Fruit fly (Drosophila melanogaster) whole organism, prepupa: ENCODE measurements around the gene CG7304.
A peak's percentile ranks its signal among the peaks of the same experiment; 100 is the strongest.

Experiments used
- CG10631 ChIP-seq: fragments of 200-800 bp; sonication (Bioruptor generic); optimal IDR thresholded peaks from 2 replicates; lab custom pipeline; 2016; ENCODE audit warnings: missing biosample characterization, missing genetic modification characterization
- CG10669 ChIP-seq: fragments of 200-800 bp; sonication (Bioruptor generic); optimal IDR thresholded peaks from 3 replicates; lab custom pipeline; 2018; ENCODE audit warnings: missing biosample characterization, mild to moderate bottlenecking, missing genetic modification characterization, moderate library complexity
- CG11294 ChIP-seq: fragments of 200-800 bp; sonication (Bioruptor generic); IDR thresholded peaks from 2 replicates; pipeline ENCODE4 v1.3.6; 2022; ENCODE audit warnings: missing biosample characterization, missing genetic modification characterization
- CG15336 ChIP-seq: fragments of 200-800 bp; sonication (Bioruptor generic); IDR thresholded peaks from 2 replicates; pipeline ENCODE4 v1.3.6; 2022; ENCODE audit warnings: missing biosample characterization, missing genetic modification characterization
- CG1621 ChIP-seq: fragments of 200-800 bp; sonication (Bioruptor generic); optimal IDR thresholded peaks from 3 replicates; lab custom pipeline; 2018; ENCODE audit warnings: missing biosample characterization, mild to moderate bottlenecking, missing genetic modification characterization
- CG3032 ChIP-seq: fragments of 200-800 bp; optimal IDR thresholded peaks from 2 replicates; lab custom pipeline; 2019; ENCODE audit warnings: missing biosample characterization, mild to moderate bottlenecking, missing genetic modification characterization, moderate library complexity
- CG31627 ChIP-seq: fragments of 200-800 bp; sonication (Bioruptor generic); optimal IDR thresholded peaks from 3 replicates; lab custom pipeline; 2016; ENCODE audit warnings: missing biosample characterization, missing genetic modification characterization
- CG4318 ChIP-seq: fragments of 200-800 bp; sonication (Bioruptor generic); optimal IDR thresholded peaks from 3 replicates; lab custom pipeline; 2017; ENCODE audit warnings: missing biosample characterization, mild to moderate bottlenecking, missing genetic modification characterization
- CG6163 ChIP-seq: fragments of 200-800 bp; sonication (Bioruptor generic); IDR thresholded peaks from 3 replicates; pipeline ENCODE4 v1.3.6; 2022; ENCODE audit warnings: missing biosample characterization, missing genetic modification characterization
- CG6276 ChIP-seq: fragments of 200-800 bp; sonication (Bioruptor generic); optimal IDR thresholded peaks from 2 replicates; lab custom pipeline; 2017; ENCODE audit warnings: missing biosample characterization, mild to moderate bottlenecking, missing genetic modification characterization
- CG6854 ChIP-seq: fragments of 200-800 bp; sonication (Bioruptor generic); optimal IDR thresholded peaks from 2 replicates; lab custom pipeline; 2017; ENCODE audit warnings: missing biosample characterization, mild to moderate bottlenecking, missing genetic modification characterization
- CG8119 ChIP-seq: fragments of 200-800 bp; sonication (Bioruptor generic); IDR thresholded peaks from 3 replicates; pipeline ENCODE4 v1.3.6; 2022; ENCODE audit warnings: missing biosample characterization, missing genetic modification characterization
- CG8319 ChIP-seq: fragments of 200-800 bp; sonication (Bioruptor generic); optimal IDR thresholded peaks from 3 replicates; lab custom pipeline; 2016; ENCODE audit warnings: missing biosample characterization, missing genetic modification characterization
- CG8632 ChIP-seq: fragments of 200-800 bp; sonication (Bioruptor generic); optimal IDR thresholded peaks from 3 replicates; lab custom pipeline; 2016; ENCODE audit warnings: missing biosample characterization, missing genetic modification characterization
- CG9139 ChIP-seq: fragments of 200-800 bp; sonication (Bioruptor generic); optimal IDR thresholded peaks from 3 replicates; lab custom pipeline; 2017; ENCODE audit warnings: missing biosample characterization, mild to moderate bottlenecking, missing genetic modification characterization
- Eip78C ChIP-seq: fragments of 200-800 bp; sonication (Bioruptor generic); peaks from one replicate; lab custom pipeline; 2016; ENCODE audit warnings: missing biosample characterization, missing genetic modification characterization
- Ets21C ChIP-seq: fragments of 200-800 bp; sonication (Bioruptor generic); optimal IDR thresholded peaks from 3 replicates; lab custom pipeline; 2016; ENCODE audit warnings: missing biosample characterization, missing genetic modification characterization
- Ets96B ChIP-seq: fragments of 200-800 bp; optimal IDR thresholded peaks from 2 replicates; lab custom pipeline; 2019; ENCODE audit warnings: missing biosample characterization, mild to moderate bottlenecking, missing genetic modification characterization, moderate library complexity
- Hr38 ChIP-seq: sonication (Bioruptor generic); optimal IDR thresholded peaks from 2 replicates; lab custom pipeline; 2016; ENCODE audit warnings: missing biosample characterization, missing genetic modification characterization
- Hr39 ChIP-seq: fragments of 200-800 bp; sonication (Bioruptor generic); optimal IDR thresholded peaks from 2 replicates; lab custom pipeline; 2016; ENCODE audit warnings: missing biosample characterization, missing genetic modification characterization
- Smox ChIP-seq: fragments of 200-800 bp; sonication (Bioruptor generic); optimal IDR thresholded peaks from 3 replicates; lab custom pipeline; 2016; ENCODE audit warnings: missing biosample characterization, missing genetic modification characterization
- Sox102F ChIP-seq: fragments of 200-800 bp; sonication (Bioruptor generic); optimal IDR thresholded peaks from 2 replicates; lab custom pipeline; 2016; ENCODE audit warnings: missing biosample characterization, mild to moderate bottlenecking, missing genetic modification characterization
- Sox15 ChIP-seq: fragments of 200-800 bp; sonication (Bioruptor generic); optimal IDR thresholded peaks from 3 replicates; lab custom pipeline; 2016; ENCODE audit warnings: missing biosample characterization, missing genetic modification characterization
- acj6 ChIP-seq: fragments of 200-800 bp; sonication (Bioruptor generic); optimal IDR thresholded peaks from 3 replicates; lab custom pipeline; 2016; ENCODE audit warnings: missing biosample characterization, missing genetic modification characterization
- dsx ChIP-seq: fragments of 200-800 bp; optimal IDR thresholded peaks from 3 replicates; lab custom pipeline; 2019; ENCODE audit warnings: missing biosample characterization, mild to moderate bottlenecking, missing genetic modification characterization, moderate library complexity; ENCODE audit not compliant: poor library complexity, severe bottlenecking
- eg ChIP-seq: fragments of 200-800 bp; sonication (Bioruptor generic); IDR thresholded peaks from 3 replicates; pipeline ENCODE4 v1.3.6; 2022; ENCODE audit warnings: missing biosample characterization, missing genetic modification characterization
- fd59A ChIP-seq: fragments of 200-800 bp; sonication (Bioruptor generic); optimal IDR thresholded peaks from 2 replicates; lab custom pipeline; 2017; ENCODE audit warnings: missing biosample characterization, mild to moderate bottlenecking, missing genetic modification characterization, missing genetic modification reagents
- fkh ChIP-seq: fragments of 200-800 bp; sonication (Bioruptor generic); optimal IDR thresholded peaks from 3 replicates; lab custom pipeline; 2017; ENCODE audit warnings: missing biosample characterization, mild to moderate bottlenecking, missing genetic modification characterization, moderate library complexity
- net ChIP-seq: fragments of 200-800 bp; sonication (Bioruptor generic); optimal IDR thresholded peaks from 3 replicates; lab custom pipeline; 2016; ENCODE audit warnings: missing biosample characterization, missing genetic modification characterization
- spab ChIP-seq: fragments of 200-800 bp; sonication (Bioruptor generic); optimal IDR thresholded peaks from 2 replicates; lab custom pipeline; 2017; ENCODE audit warnings: missing biosample characterization, mild to moderate bottlenecking, missing genetic modification characterization, missing genetic modification reagents
- svp ChIP-seq: fragments of 200-800 bp; sonication (Bioruptor generic); peaks from one replicate; lab custom pipeline; 2016; ENCODE audit warnings: missing biosample characterization, missing genetic modification characterization
- topi ChIP-seq: fragments of 200-800 bp; sonication (Bioruptor generic); optimal IDR thresholded peaks from 3 replicates; lab custom pipeline; 2016; ENCODE audit warnings: missing biosample characterization, missing genetic modification characterization
- vri ChIP-seq: fragments of 200-800 bp; sonication (Bioruptor generic); optimal IDR thresholded peaks from 3 replicates; lab custom pipeline; 2016; ENCODE audit warnings: missing biosample characterization, mild to moderate bottlenecking, missing genetic modification characterization

Gene CG7304

DNA sequence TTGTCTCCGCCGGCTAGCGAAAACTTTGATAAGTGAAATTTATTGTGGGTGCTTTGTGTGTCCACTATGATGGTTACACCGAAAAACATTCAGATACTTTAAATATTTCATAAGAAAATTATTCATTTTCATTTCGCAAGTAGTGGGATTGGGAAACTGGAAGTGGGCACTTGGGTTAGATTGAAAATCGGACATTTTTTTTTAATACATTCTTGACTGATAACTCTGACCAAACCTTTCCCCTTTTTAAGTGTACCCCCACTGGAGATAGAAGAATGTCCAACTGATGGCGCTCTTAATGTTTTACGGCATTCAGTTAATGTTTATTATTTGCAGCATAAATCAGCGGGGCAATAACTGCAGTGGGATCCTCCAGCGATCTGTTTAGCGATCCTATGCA, 1.9 kb upstream of the CG7304 start:
- TF ChIP-seq Eip78C (peak; percentile 49), CG1621 (tag; lab: Kevin White, UChicago) (no peak), Smox (GFP tag; lab: Kevin White, UChicago) (no peak), CG15336 (no peak), CG10631 (GFP tag; lab: Kevin White, UChicago) (peak; percentile 9), Ets96B (peak; percentile 15), Ets21C (GFP tag; lab: Kevin White, UChicago) (no peak), Hr38 (GFP tag; lab: Kevin White, UChicago) (no peak), Hr39 (GFP tag; lab: Kevin White, UChicago) (no peak)
- TF ChIP-seq, all 60 proteins: peak for 3

DNA sequence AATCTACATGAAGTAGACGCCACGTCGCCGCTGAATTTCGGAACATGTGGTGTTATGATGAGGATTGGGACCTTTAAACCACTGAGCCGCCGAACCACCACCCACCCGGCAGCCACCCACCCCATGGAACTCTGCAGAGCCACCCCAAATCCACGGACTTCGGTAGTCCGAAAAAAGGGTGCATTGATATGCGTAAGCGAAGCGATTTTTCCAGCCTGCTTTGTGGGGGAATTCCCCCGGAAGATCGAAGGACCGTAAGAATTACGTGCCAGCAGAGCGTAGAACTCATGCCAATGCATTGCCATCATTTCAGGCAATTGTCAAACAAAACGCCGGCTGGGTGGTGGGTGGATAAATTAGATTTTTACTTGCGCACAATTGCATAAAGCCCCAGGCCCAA, 1.2 kb upstream of the CG7304 start:
- TF ChIP-seq Sox15 (GFP tag; lab: Kevin White, UChicago): no peak
- TF ChIP-seq Sox102F: no peak
- no peak for TF ChIP-seq CG6276 (GFP tag; lab: Kevin White, UChicago)
- no peak for TF ChIP-seq net (GFP tag; lab: Kevin White, UChicago)

DNA sequence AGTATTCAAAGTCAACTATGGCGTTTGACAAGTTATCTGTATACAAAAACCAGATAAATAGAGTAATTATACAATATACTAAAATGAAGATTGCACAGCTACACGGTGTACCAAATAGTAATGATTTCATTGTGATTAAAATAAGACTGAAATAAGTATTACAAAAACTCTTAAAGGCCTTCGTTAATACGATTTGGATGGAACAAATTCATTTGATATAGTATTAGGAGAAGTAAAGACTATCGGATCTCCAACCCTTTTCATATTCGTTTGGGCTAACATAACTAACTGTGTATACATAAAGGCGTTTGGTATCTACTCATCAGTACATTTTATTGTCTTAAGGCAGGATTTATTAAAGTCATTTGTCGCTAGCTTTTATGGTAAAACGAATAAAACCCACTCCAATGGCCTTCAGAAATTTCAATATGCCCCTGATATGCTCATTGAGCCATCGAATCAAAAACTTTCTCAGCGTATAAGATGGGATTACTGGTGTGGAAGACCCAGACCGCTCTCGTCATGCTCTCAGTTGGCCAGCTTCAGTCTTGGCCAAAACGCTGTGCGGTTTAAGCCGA, 3.9 kb downstream of the CG7304 start, which contains the start of the genes CG7579 and Pgant8:
CG7579 (minus strand) TSS at position 101 of the 578 bp plus-strand sequence.
Pgant8 (plus strand) TSS at position 528 of the 578 bp plus-strand sequence.
- TF ChIP-seq CG6854 (no peak), CG8632 (no peak), CG8319 (no peak), fd59A (no peak), eg (GFP tag; lab: Robert Waterston, UW) (no peak), Ets96B (no peak), net (GFP tag; lab: Kevin White, UChicago) (no peak), vri (no peak), CG8119 (GFP tag; lab: Robert Waterston, UW) (no peak), CG4318 (GFP tag; lab: Kevin White, UChicago) (no peak), CG15336 (no peak), CG3032 (no peak)

DNA sequence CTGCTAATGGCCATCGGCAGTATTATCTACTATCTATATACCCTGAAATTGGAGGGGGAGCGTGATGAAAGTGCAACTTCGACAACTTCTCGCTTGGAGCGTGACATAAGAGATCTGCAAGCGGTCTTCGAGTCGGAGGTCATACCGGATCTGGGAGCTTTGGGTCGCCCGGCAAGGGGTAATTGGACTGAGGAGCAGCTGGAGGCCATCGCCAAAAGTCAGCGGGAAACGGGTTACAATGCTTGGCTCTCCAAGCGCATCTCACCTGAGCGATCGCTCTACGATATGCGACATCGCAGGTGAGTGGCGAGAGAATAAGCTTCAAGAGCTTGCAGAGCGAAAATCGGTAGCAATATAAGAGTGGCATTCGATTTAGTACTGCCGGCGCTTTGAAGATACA, 4.5 kb downstream of the CG7304 start:
- 0 out of 3 replicates have a peak, but pooled peaks have one; percentile 29 for TF ChIP-seq CG6163
- TF ChIP-seq Eip78C: peak; percentile 13
- no peak for TF ChIP-seq Ets96B
- TF ChIP-seq CG8632: no peak
- TF ChIP-seq dsx (GFP tag; lab: Kevin White, UChicago): no peak
- no peak for TF ChIP-seq CG15336
- no peak for TF ChIP-seq vri
- no peak for TF ChIP-seq spab
- peak; percentile 39 for TF ChIP-seq svp (GFP tag; lab: Kevin White, UChicago)
- no peak for TF ChIP-seq CG31627

DNA sequence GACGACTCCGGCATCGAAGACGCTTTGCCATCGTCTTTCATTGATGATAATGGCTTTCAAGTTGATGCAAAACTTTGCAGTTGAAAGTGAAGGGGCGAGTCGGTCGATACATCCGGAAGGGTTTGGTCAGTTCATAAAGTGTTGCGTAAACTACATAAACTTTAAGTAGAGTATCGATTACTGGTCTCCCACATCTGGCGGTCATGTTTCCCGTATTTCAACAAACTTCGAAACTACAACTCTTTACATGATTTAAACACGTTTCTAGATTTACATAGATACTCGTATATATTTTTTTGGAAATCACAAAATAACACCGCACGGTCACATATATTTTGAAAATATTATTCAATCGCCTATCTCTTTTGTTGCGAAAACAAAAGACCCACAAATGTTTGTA, 8.3 kb downstream of the CG7304 start, which contains the start of gene CG34452:
CG34452 (minus strand) TSS at position 101 of the 400 bp plus-strand sequence.
- TF ChIP-seq CG9139 (GFP tag; lab: Kevin White, UChicago) (no peak), topi (no peak), CG10669 (no peak), CG4318 (GFP tag; lab: Kevin White, UChicago) (no peak), Hr38 (GFP tag; lab: Kevin White, UChicago) (no peak), acj6 (GFP tag; lab: Kevin White, UChicago) (no peak), CG11294 (GFP tag; lab: Robert Waterston, UW) (no peak), CG8632 (no peak), Sox102F (no peak), Ets96B (no peak)

DNA sequence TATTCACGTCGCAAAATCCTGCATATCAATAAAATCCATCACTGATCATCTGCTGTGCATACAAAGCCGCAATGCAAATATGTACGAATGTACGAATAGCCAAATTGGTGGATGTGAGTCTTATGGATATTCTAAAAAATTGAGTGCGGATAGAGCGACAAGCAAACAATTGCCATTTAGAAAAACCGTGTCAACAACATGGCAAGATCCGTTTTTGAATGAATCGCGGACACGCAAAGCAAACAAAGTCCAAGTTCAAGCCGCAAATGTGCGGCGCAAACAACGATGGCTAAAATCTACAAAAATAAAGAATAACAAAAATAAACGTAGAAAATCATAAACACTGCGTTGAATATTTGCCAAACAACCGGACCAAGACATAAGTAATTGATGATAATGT, 10.0 kb downstream of the CG7304 start:
- TF ChIP-seq Hr39 (GFP tag; lab: Kevin White, UChicago) (no peak), fkh (GFP tag; lab: Kevin White, UChicago) (peak; percentile 87)
- TF ChIP-seq, all 60 proteins: peak for 1
